Worm (Caenorhabditis elegans) whole organism, L3 larva: ENCODE results near the gene his-73.

ENCODE experiments used
- R02D3.7 ChIP-seq: fragments of 150-350 bp; optimal IDR thresholded peaks from 2 replicates; lab custom pipeline; 2014; ENCODE audit warnings: missing biosample characterization, missing genetic modification characterization
- nhr-28 ChIP-seq: fragments of 150-350 bp; optimal IDR thresholded peaks from 2 replicates; lab custom pipeline; 2014; ENCODE audit warnings: missing biosample characterization, missing genetic modification characterization
- pha-4 ChIP-seq: fragments of 150-350 bp; optimal IDR thresholded peaks from 2 replicates; lab custom pipeline; 2014; ENCODE audit warnings: missing biosample characterization, missing genetic modification reagents, missing genetic modification characterization
- sea-2 ChIP-seq: fragments of 150-350 bp; sonication (generic microtip); optimal IDR thresholded peaks from 4 replicates; lab custom pipeline; 2014; ENCODE audit warnings: missing biosample characterization, missing genetic modification reagents, missing genetic modification characterization

ce11 chrII:13164062-13164461 lies 19.4 kb upstream of the his-73 start:
- no peak for TF ChIP-seq nhr-28 (tag; lab: Kevin White, UChicago)
- no peak for TF ChIP-seq sea-2 (GFP tag; lab: Kevin White, UChicago)
- no peak for TF ChIP-seq pha-4 (tag; lab: Kevin White, UChicago)
- TF ChIP-seq R02D3.7 (tag; lab: Kevin White, UChicago) = no peak
